Worm (Caenorhabditis elegans): ENCODE results near the gene algn-1.

algn-1 gene

DNA sequence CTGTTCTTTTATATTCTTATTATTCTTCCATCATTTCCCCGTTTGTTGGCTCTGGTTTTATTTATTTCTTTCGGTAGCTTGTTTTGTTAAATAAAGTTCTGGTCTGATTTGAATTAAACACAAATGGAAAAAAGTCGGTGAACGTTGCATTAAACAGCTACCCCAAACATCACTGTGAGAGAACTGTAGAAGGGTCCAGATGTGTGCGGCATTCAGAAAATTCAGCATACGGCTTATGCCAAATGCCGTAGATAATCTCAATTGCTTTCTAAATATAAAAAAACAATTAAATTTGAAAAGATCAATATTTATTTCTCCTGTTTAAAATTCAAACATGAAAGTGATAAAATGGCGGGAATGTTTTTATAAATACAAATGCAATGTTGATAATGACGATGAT lies 20.1 kb upstream of the algn-1 start:
- TF ChIP-seq ceh-36 (tag; optimal IDR thresholded peaks at IDR 0.05) = no peak
- TF ChIP-seq ets-7 (tag; optimal IDR thresholded peaks at IDR 0.05) = no peak
- TF ChIP-seq tbx-37 (GFP tag; conservative IDR thresholded peaks at IDR 0.05) = no peak
- no peak for TF ChIP-seq hmbx-1 (tag; optimal IDR thresholded peaks at IDR 0.05)
- no peak for TF ChIP-seq scrt-1 (GFP tag; IDR thresholded peaks at IDR 0.05)
- no peak for TF ChIP-seq ceh-13 (GFP tag; optimal IDR thresholded peaks at IDR 0.05)
- no peak for TF ChIP-seq hmg-4 (GFP tag; optimal IDR thresholded peaks at IDR 0.05)

DNA sequence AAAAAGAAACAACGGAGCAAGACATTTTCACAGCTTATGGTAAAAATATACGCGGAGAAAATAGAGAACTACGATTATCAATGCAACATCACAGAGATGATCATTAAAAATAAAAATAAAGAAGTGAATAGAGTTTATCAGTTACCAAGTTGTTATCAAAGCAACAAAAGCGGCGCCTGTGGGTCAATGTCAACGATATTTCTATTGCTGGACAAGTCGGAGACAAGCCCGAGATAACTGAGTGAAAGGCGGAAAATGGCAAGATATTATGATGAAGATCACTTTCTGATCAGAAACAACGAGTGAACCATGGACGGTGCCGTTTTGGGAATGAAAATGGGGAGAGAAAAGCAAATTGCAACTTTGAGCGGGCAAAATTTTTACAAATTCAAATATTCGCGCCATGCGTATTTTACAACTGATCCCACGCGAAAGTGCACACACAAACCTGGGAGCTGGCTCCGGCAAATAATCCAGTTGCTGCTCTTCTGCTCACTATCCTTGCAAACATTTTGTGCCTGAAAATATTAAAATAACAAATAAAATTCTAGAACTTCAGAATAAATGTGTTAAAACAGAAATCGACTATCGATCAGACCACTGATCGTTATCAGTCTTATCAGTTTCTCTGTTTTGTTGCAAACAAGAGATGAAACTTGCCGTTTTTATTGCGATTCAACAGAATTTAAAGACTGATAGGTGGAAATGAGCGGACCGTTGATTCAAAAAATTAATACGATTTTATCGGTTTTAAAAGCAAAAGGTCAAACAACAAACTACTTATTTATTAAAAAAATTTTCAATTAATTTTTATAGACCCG lies 17.4 kb upstream of the algn-1 start, which contains the start of gene mel-32:
Gene mel-32, minus strand, starts transcription at position 696 of the 821 bp plus-strand sequence.
- no peak for TF ChIP-seq hnd-1 (tag; optimal IDR thresholded peaks at IDR 0.05)
- no peak for TF ChIP-seq flt-1 (GFP tag; IDR thresholded peaks at IDR 0.05)
- no peak for TF ChIP-seq tra-4 (tag; optimal IDR thresholded peaks at IDR 0.05)
- no peak for TF ChIP-seq tbx-11 (GFP tag; IDR thresholded peaks at IDR 0.05)
- TF ChIP-seq ama-1 (optimal IDR thresholded peaks at IDR 0.05) = peak; percentile 21
- no peak for TF ChIP-seq B0310.2 (tag; optimal IDR thresholded peaks at IDR 0.05)

DNA sequence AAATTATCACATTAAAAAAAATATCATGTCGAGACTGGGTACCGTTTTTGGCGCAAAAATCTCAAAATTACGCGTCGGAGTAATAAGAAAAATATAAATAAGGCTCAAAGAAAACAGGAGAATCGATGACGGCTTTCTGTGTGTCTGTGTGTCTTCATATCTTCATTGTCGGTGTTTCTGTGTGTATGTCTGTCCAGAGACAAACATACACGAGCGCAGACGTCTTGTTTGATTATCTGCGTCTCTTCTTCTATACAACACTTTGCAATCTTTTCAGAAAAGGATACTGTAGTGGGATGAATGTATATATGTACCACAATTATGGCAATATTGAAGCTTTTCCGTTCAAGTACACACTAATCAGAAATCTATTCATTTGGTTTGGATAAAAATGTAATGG lies 15.6 kb upstream of the algn-1 start, which contains the start of gene C05D11.13:
Gene C05D11.13, minus strand, starts transcription at position 252 of the 400 bp plus-strand sequence.
- TF ChIP-seq hmg-4 (GFP tag; optimal IDR thresholded peaks at IDR 0.05) (no peak), hmbx-1 (tag; optimal IDR thresholded peaks at IDR 0.05) (no peak), B0310.2 (tag; optimal IDR thresholded peaks at IDR 0.05) (no peak), ceh-36 (tag; optimal IDR thresholded peaks at IDR 0.05) (no peak), flt-1 (GFP tag; IDR thresholded peaks at IDR 0.05) (no peak), tbx-37 (GFP tag; conservative IDR thresholded peaks at IDR 0.05) (no peak), sea-1 (GFP tag; conservative IDR thresholded peaks at IDR 0.05) (no peak)

DNA sequence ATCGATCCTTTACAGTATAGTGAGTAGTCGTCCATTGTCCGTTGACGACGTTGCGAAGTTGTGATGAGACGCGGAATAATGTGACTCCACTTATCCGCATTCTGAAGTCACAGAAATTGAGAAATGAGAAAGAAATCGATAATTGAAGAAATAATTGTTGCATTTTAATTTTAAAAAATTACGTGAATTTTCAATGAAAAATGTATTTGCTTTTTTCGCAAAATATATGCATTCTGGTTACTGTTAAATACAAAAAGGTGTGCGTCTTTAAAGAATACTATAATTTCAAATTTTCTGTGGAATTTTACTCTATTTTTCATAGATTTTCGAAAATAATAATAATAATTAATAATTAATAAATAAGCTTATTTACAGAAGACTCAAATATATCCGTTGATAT lies 13.1 kb upstream of the algn-1 start, which contains the start of gene let-721:
Gene let-721, minus strand, starts transcription at position 101 of the 400 bp plus-strand sequence.
- TF ChIP-seq aly-1 (tag; optimal IDR thresholded peaks at IDR 0.05) = no peak

DNA sequence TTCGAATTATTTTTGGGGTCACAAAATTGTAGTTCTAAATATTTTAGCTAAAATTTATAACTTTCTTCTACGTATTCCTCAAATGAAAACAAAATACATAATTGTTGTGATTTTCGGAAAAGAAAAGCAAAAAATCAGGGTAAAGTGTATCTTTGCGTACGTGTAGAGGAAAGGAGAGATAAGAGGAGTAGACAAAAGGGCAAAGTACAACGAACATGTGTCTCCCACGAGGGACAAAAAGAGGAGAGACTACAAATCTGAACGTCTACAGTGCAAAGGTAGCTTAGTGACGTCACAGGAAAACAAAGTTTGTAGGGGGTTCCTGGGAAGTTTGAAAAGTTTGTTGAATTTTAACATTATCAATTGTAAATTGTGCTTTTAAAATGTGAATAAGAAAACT lies 12.4 kb upstream of the algn-1 start:
- TF ChIP-seq sea-1 (GFP tag; conservative IDR thresholded peaks at IDR 0.05) (0 out of 2 replicates have a peak, but pooled peaks have one; percentile 30), hmg-4 (GFP tag; optimal IDR thresholded peaks at IDR 0.05) (no peak), ceh-13 (GFP tag; optimal IDR thresholded peaks at IDR 0.05) (no peak)

DNA sequence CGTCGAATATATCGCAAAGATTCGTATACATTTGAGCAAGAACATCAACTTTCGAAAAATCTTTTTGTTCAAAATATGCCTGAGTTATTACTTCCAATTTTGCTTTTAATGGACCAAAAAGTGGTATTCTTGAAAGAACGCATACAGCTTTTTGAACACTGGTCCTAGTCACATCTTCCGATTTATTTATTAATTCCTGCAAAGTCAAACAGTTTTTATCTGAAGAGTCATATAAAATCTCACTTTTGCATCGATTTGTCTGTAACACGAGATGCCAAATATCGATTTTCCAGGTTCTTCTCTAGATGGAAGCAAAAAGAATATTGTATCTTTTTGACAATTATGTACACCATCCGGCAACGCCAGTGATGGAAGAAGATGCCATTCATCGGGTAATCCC lies 10.1 kb upstream of the algn-1 start:
- TF ChIP-seq hmbx-1 (tag; optimal IDR thresholded peaks at IDR 0.05) (no peak), pes-1 (GFP tag; IDR thresholded peaks at IDR 0.05) (peak; percentile 34; the same call in 1 of the 2 replicates), ama-1 (optimal IDR thresholded peaks at IDR 0.05) (peak; percentile 70)

DNA sequence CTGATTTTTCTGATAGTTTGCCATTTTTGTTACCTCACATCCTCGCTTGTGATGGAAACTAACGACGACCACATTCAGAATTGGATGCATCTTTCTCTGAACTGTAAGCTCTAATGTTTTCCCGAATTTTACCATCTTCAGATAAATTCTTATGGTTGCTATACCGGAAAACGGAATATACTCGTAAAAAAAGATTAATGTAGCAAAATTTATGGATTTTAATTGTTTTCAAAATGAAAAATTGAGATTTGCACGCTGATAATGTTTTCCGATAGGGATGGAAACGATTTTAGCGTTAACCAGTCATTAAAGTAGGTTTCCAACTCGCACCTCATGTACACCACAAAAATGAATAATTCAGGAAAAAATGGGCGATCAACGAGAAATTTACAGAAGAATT lies 9.3 kb upstream of the algn-1 start, which contains the start of gene T26A5.6:
Gene T26A5.6, minus strand, starts transcription at position 101 of the 400 bp plus-strand sequence.
- no peak for TF ChIP-seq sea-1 (GFP tag; conservative IDR thresholded peaks at IDR 0.05)
- no peak for TF ChIP-seq ama-1 (optimal IDR thresholded peaks at IDR 0.05)
- TF ChIP-seq scrt-1 (GFP tag; IDR thresholded peaks at IDR 0.05) = no peak
- no peak for TF ChIP-seq tbx-37 (GFP tag; conservative IDR thresholded peaks at IDR 0.05)
- TF ChIP-seq ceh-13 (GFP tag; optimal IDR thresholded peaks at IDR 0.05) = no peak
- no peak for TF ChIP-seq flt-1 (GFP tag; IDR thresholded peaks at IDR 0.05)
- no peak for TF ChIP-seq tra-4 (tag; optimal IDR thresholded peaks at IDR 0.05)
- no peak for TF ChIP-seq tbx-11 (GFP tag; IDR thresholded peaks at IDR 0.05)

DNA sequence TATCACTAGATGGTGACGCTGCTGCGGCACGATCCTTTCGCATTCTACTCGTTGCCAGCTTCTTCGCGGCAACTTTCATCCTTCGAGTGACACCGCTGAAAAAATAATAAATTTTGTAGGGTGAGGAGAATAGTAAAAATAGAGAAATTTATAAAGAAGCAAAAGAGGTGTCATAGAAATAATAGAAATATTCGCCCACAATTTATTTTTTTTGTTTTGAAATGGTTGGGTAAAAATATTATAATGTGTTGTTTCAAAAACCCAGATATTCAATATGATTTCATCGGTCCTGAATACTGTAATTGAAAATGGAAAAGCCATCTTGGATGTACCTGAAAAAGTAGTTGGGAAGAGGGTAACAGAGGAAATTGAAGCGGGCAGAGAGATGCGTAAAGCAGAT lies 7.6 kb upstream of the algn-1 start, which contains the start of gene set-1:
Gene set-1, minus strand, starts transcription at position 101 of the 400 bp plus-strand sequence.
- TF ChIP-seq ceh-36 (tag; optimal IDR thresholded peaks at IDR 0.05) (no peak), B0310.2 (tag; optimal IDR thresholded peaks at IDR 0.05) (no peak)

DNA sequence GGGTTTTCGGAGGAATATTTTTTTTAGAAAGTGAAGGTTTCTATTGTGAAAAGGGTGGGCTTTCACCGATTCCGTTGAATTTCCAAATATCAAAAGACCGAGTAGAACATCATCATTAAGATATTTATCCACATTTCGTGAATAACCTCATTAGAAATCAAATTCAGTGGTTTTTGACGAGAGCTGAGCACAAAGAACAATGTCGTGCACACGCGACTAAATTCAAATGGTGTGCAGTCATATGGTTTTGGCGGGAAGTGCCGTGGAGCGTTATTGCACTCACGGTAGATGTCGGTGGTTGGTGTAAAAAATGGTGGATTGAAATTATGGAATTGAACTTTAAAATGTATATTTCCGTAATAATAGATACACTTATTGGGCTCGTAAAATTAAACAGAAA lies 7.2 kb upstream of the algn-1 start:
- TF ChIP-seq hnd-1 (tag; optimal IDR thresholded peaks at IDR 0.05) (no peak), hmg-4 (GFP tag; optimal IDR thresholded peaks at IDR 0.05) (no peak), tbx-37 (GFP tag; conservative IDR thresholded peaks at IDR 0.05) (no peak), F13C5.2 (tag; optimal IDR thresholded peaks at IDR 0.05) (no peak), tbx-11 (GFP tag; IDR thresholded peaks at IDR 0.05) (no peak), tra-4 (tag; optimal IDR thresholded peaks at IDR 0.05) (no peak), B0310.2 (tag; optimal IDR thresholded peaks at IDR 0.05) (no peak), aly-1 (tag; optimal IDR thresholded peaks at IDR 0.05) (no peak), ceh-36 (tag; optimal IDR thresholded peaks at IDR 0.05) (no peak), scrt-1 (GFP tag; IDR thresholded peaks at IDR 0.05) (no peak), hmbx-1 (tag; optimal IDR thresholded peaks at IDR 0.05) (no peak), flt-1 (GFP tag; IDR thresholded peaks at IDR 0.05) (no peak), pes-1 (GFP tag; IDR thresholded peaks at IDR 0.05) (no peak), ama-1 (optimal IDR thresholded peaks at IDR 0.05) (no peak), ceh-13 (GFP tag; optimal IDR thresholded peaks at IDR 0.05) (no peak)

All from whole organism, early embryonic.